Worm (Caenorhabditis elegans): ENCODE data around the gene C33C12.4.

DNA sequence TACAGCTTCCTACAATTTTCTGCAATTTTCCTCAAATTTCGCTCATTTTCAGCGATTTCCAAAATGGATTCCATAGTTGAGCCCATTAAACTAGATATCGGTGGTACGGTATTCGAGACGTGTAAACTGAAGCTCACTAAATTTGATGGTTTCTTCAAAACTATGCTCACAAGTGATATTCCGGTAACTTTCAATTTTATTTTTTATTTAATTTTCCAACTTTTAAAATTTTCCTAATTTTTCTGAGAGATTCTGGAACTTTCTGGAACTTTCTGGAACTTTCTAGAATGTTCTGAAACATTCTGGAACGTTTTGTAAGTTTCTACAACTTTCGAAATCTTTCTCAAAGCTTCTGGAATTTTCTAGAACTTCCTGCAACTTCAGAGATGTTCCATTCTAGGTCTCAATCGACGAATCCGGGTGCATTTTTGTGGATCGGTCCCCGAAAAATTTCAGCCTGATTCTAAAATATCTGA is 19.3 kb downstream of the C33C12.4 start, which contains the start of gene C40A11.2:
- TF ChIP-seq skn-1 (tag; optimal IDR thresholded peaks at IDR 0.05) (no peak), mab-9 (GFP tag; IDR thresholded peaks at IDR 0.05) (no peak), snpc-4 (tag; optimal IDR thresholded peaks at IDR 0.05) (no peak), nhr-12 (tag; optimal IDR thresholded peaks at IDR 0.05) (no peak), lsy-2 (tag; optimal IDR thresholded peaks at IDR 0.05) (no peak), nhr-77 (tag; optimal IDR thresholded peaks at IDR 0.05) (no peak), ceh-82 (tag; optimal IDR thresholded peaks at IDR 0.05) (no peak), unc-62 (GFP tag; optimal IDR thresholded peaks at IDR 0.05) (no peak), rnt-1 (tag; optimal IDR thresholded peaks at IDR 0.05) (no peak), lin-13 (GFP tag; optimal IDR thresholded peaks at IDR 0.05) (no peak), aly-2 (tag; optimal IDR thresholded peaks at IDR 0.05) (no peak)
